Fruit fly (Drosophila melanogaster) whole organism, wandering third instar larva: ENCODE measurements around the gene emei.

Experiments
- Abd-B ChIP-seq: fragments of >200 bp; optimal IDR thresholded peaks from 2 replicates; lab custom pipeline; 2017; ENCODE audit warnings: missing biosample characterization, missing genetic modification characterization
- CG32264 ChIP-seq: fragments of 200-800 bp; sonication (Bioruptor generic); optimal IDR thresholded peaks from 2 replicates; lab custom pipeline; 2016; ENCODE audit warnings: missing biosample characterization, missing genetic modification characterization
- CG9705 ChIP-seq: fragments of 200-800 bp; sonication (Bioruptor generic); optimal IDR thresholded peaks from 2 replicates; lab custom pipeline; 2018; ENCODE audit warnings: missing biosample characterization, mild to moderate bottlenecking, missing genetic modification characterization
- CrebA ChIP-seq: fragments of 200-800 bp; sonication (Bioruptor generic); optimal IDR thresholded peaks from 2 replicates; lab custom pipeline; 2016; ENCODE audit warnings: missing biosample characterization, mild to moderate bottlenecking, missing genetic modification characterization, borderline replicate concordance
- Dfd ChIP-seq: fragments of >200 bp; optimal IDR thresholded peaks from 2 replicates; lab custom pipeline; 2017; ENCODE audit warnings: missing biosample characterization, missing genetic modification characterization
- Dif ChIP-seq: fragments of 200-275, 200-300 bp; sonication (Bioruptor generic); optimal IDR thresholded peaks from 2 replicates; lab custom pipeline; 2018; ENCODE audit warnings: missing biosample characterization, missing genetic modification characterization; ENCODE audit not compliant: partially characterized antibody
- GATAd ChIP-seq: sonication (Bioruptor generic); optimal IDR thresholded peaks from 2 replicates; lab custom pipeline; 2016; ENCODE audit warnings: missing biosample characterization, missing genetic modification characterization
- HLH106 ChIP-seq: fragments of 200-800 bp; optimal IDR thresholded peaks from 3 replicates; lab custom pipeline; 2019; ENCODE audit warnings: missing biosample characterization, mild to moderate bottlenecking, missing genetic modification characterization, moderate library complexity
- Hnf4 ChIP-seq: fragments of 200-800 bp; sonication (Bioruptor generic); optimal IDR thresholded peaks from 2 replicates; lab custom pipeline; 2016; ENCODE audit warnings: missing biosample characterization, mild to moderate bottlenecking, missing genetic modification characterization
- Hr78 ChIP-seq: fragments of >200 bp; optimal IDR thresholded peaks from 2 replicates; lab custom pipeline; 2017; ENCODE audit warnings: missing biosample characterization, missing genetic modification characterization
- Hr83 ChIP-seq: fragments of 200-300 bp; sonication (Bioruptor generic); optimal IDR thresholded peaks from 2 replicates; lab custom pipeline; 2016; ENCODE audit warnings: missing biosample characterization, mild to moderate bottlenecking, missing genetic modification characterization, moderate library complexity; ENCODE audit not compliant: poor library complexity, severe bottlenecking
- Jra ChIP-seq: sonication (Bioruptor generic); optimal IDR thresholded peaks from 2 replicates; lab custom pipeline; 2016; ENCODE audit warnings: missing biosample characterization, missing genetic modification characterization
- Mio ChIP-seq: sonication (Bioruptor generic); optimal IDR thresholded peaks from 2 replicates; lab custom pipeline; 2016; ENCODE audit warnings: missing biosample characterization, missing genetic modification characterization
- Myc ChIP-seq: fragments of >200 bp; optimal IDR thresholded peaks from 2 replicates; lab custom pipeline; 2017
- N ChIP-seq: fragments of >200 bp; optimal IDR thresholded peaks from 2 replicates; lab custom pipeline; 2018; ENCODE audit warnings: missing biosample characterization, missing external identifiers, missing genetic modification characterization
- OdsH ChIP-seq: fragments of 200-800 bp; sonication (Bioruptor generic); optimal IDR thresholded peaks from 2 replicates; lab custom pipeline; 2016; ENCODE audit warnings: missing biosample characterization, mild to moderate bottlenecking, missing genetic modification characterization
- Rel ChIP-seq, 2 experiments: fragments of 200-800 bp; sonication (Bioruptor generic) in 1 of 2; optimal IDR thresholded peaks; 2 replicates in 1 of 2; 3 replicates in 1 of 2; lab custom pipeline; 2016 to 2019; ENCODE audit warnings: mild to moderate bottlenecking in 2 of 2, missing biosample characterization in 2 of 2, missing genetic modification characterization in 2 of 2, moderate library complexity in 1 of 2
- Sp1 ChIP-seq: fragments of 200-800 bp; sonication (Bioruptor generic); optimal IDR thresholded peaks from 3 replicates; lab custom pipeline; 2019; ENCODE audit warnings: missing biosample characterization, mild to moderate bottlenecking, missing genetic modification characterization, moderate library complexity
- Vsx2 ChIP-seq: fragments of 200-300, 225-300 bp; sonication (Bioruptor generic); optimal IDR thresholded peaks from 2 replicates; lab custom pipeline; 2018; ENCODE audit warnings: missing biosample characterization, missing genetic modification characterization; ENCODE audit not compliant: partially characterized antibody
- br ChIP-seq: fragments of 200-800 bp; sonication (Bioruptor generic); optimal IDR thresholded peaks from 2 replicates; lab custom pipeline; 2016; ENCODE audit warnings: missing biosample characterization, missing genetic modification characterization
- brk ChIP-seq: fragments of 200-800 bp; sonication (Bioruptor generic); optimal IDR thresholded peaks from 2 replicates; lab custom pipeline; 2016; ENCODE audit warnings: missing biosample characterization, mild to moderate bottlenecking, missing genetic modification characterization
- dl ChIP-seq, 2 experiments: fragments of 175-275, 200-275 bp in 1 of 2; fragments of 200-275 bp in 1 of 2; sonication (Bioruptor generic); optimal IDR thresholded peaks; lab custom pipeline; 2018; ENCODE audit warnings: mild to moderate bottlenecking in 2 of 2, missing biosample characterization in 2 of 2, missing genetic modification characterization in 2 of 2, moderate library complexity in 2 of 2; ENCODE audit not compliant: partially characterized antibody in 2 of 2, insufficient read depth in 1 of 2
- dmrt93B ChIP-seq: fragments of 200-800 bp; sonication (Bioruptor generic); optimal IDR thresholded peaks from 2 replicates; lab custom pipeline; 2018; ENCODE audit warnings: missing biosample characterization, mild to moderate bottlenecking, missing genetic modification characterization
- dsf ChIP-seq: sonication (Bioruptor generic); optimal IDR thresholded peaks from 2 replicates; lab custom pipeline; 2016; ENCODE audit warnings: missing biosample characterization, missing genetic modification characterization, borderline replicate concordance
- ey ChIP-seq: fragments of 200-800 bp; sonication (Bioruptor generic); optimal IDR thresholded peaks from 2 replicates; lab custom pipeline; 2016; ENCODE audit warnings: missing biosample characterization, missing genetic modification characterization
- foxo ChIP-seq, 2 experiments: fragments of 200-800 bp; sonication (Bioruptor generic); optimal IDR thresholded peaks; 2 replicates in 1 of 2; 3 replicates in 1 of 2; lab custom pipeline; 2016 to 2017; ENCODE audit warnings: missing biosample characterization in 2 of 2, missing genetic modification characterization in 2 of 2
- fru ChIP-seq: fragments of 200-800 bp; sonication (Bioruptor generic); optimal IDR thresholded peaks from 3 replicates; lab custom pipeline; 2016; ENCODE audit warnings: missing biosample characterization, mild to moderate bottlenecking, missing genetic modification characterization
- h ChIP-seq: fragments of 200-800 bp; sonication (Bioruptor generic); optimal IDR thresholded peaks from 3 replicates; lab custom pipeline; 2016; ENCODE audit warnings: missing biosample characterization, mild to moderate bottlenecking, missing genetic modification characterization
- jim ChIP-seq: fragments of 175-275, 200-325 bp; sonication (Bioruptor generic); optimal IDR thresholded peaks from 2 replicates; lab custom pipeline; 2016; ENCODE audit warnings: missing biosample characterization, mild to moderate bottlenecking, missing genetic modification characterization
- lola ChIP-seq: fragments of >200 bp; optimal IDR thresholded peaks from 2 replicates; lab custom pipeline; 2017; ENCODE audit warnings: missing biosample characterization, missing genetic modification characterization
- pan ChIP-seq: fragments of >200 bp; optimal IDR thresholded peaks from 2 replicates; lab custom pipeline; 2017
- psq ChIP-seq: fragments of 200-800 bp; sonication (Bioruptor generic); optimal IDR thresholded peaks from 3 replicates; lab custom pipeline; 2017; ENCODE audit warnings: missing biosample characterization, mild to moderate bottlenecking, missing genetic modification characterization, moderate library complexity
- rgr ChIP-seq: fragments of 200-800 bp; sonication (Bioruptor generic); optimal IDR thresholded peaks from 3 replicates; lab custom pipeline; 2016; ENCODE audit warnings: missing biosample characterization, mild to moderate bottlenecking, missing genetic modification characterization
- sage ChIP-seq: fragments of 200-800 bp; sonication (Bioruptor generic); optimal IDR thresholded peaks from 2 replicates; lab custom pipeline; 2016; ENCODE audit warnings: missing biosample characterization, mild to moderate bottlenecking, missing genetic modification characterization
- sv ChIP-seq: fragments of 200-800 bp; sonication (Bioruptor generic); optimal IDR thresholded peaks from 3 replicates; lab custom pipeline; 2016; ENCODE audit warnings: missing biosample characterization, missing genetic modification characterization
- tai ChIP-seq: sonication (Bioruptor generic); optimal IDR thresholded peaks from 2 replicates; lab custom pipeline; 2016; ENCODE audit warnings: missing biosample characterization, missing genetic modification characterization
- usp ChIP-seq: fragments of >200 bp; optimal IDR thresholded peaks from 2 replicates; lab custom pipeline; 2017; ENCODE audit warnings: missing biosample characterization, missing genetic modification characterization
- woc ChIP-seq: sonication (Bioruptor generic); optimal IDR thresholded peaks from 2 replicates; lab custom pipeline; 2016; ENCODE audit warnings: missing biosample characterization, mild to moderate bottlenecking, missing genetic modification characterization

Gene emei

dm6 chr3L:11092610-11092961 is 16.9 kb upstream of the emei start:
- TF ChIP-seq HLH106 (no peak), psq (GFP tag; lab: Kevin White, UChicago) (peak; percentile 94), Dif (GFP tag; lab: Kevin White, UChicago) (no peak), h (no peak), Hnf4 (GFP tag; lab: Kevin White, UChicago) (no peak), Sp1 (no peak), N (GFP tag; lab: Kevin White, UChicago) (peak; percentile 5), foxo (GFP tag; optimal IDR thresholded peaks at IDR 0.05; lab: Kevin White, UChicago) (no peak), Vsx2 (no peak), lola (GFP tag; lab: Kevin White, UChicago) (no peak), dsf (no peak), Mio (GFP tag; lab: Kevin White, UChicago) (no peak), br (GFP tag; lab: Kevin White, UChicago) (no peak), Hr78 (GFP tag; lab: Kevin White, UChicago) (no peak)

dm6 chr3L:11093046-11093520 is 16.4 kb upstream of the emei start, which contains the start of gene JIL-1:
TSS of gene JIL-1 (minus strand) at chr3L:11093193.
- TF ChIP-seq Dif (GFP tag; lab: Kevin White, UChicago), result no peak
- peak; percentile 66 for TF ChIP-seq br (GFP tag; lab: Kevin White, UChicago)
- peak; percentile 29 for TF ChIP-seq CG9705 (GFP tag; lab: Kevin White, UChicago)
- TF ChIP-seq brk (GFP tag; lab: Kevin White, UChicago), result peak; percentile 69
- no peak for TF ChIP-seq dmrt93B
- peak; percentile 51 for TF ChIP-seq ey (GFP tag; lab: Kevin White, UChicago)
- TF ChIP-seq N (GFP tag; lab: Kevin White, UChicago), result no peak
- TF ChIP-seq Vsx2, result peak; percentile 25
- TF ChIP-seq rgr (GFP tag; lab: Kevin White, UChicago), result peak; percentile 74
- TF ChIP-seq HLH106, result peak; percentile 68
- peak; percentile 2 for TF ChIP-seq Myc (lab: Kevin White, UChicago)
- no peak for TF ChIP-seq dl (GFP tag; optimal IDR thresholded peaks at IDR 0.05; lab: Kevin White, UChicago; ENCODE audit: insufficient read depth in 1 of 2, partially characterized antibody in 2 of 2)
- peak; percentile 0 for TF ChIP-seq Mio (GFP tag; lab: Kevin White, UChicago)
- TF ChIP-seq Abd-B, result no peak
- peak; percentile 6 for TF ChIP-seq jim (GFP tag; lab: Kevin White, UChicago)
- TF ChIP-seq Sp1, result peak; percentile 56
- TF ChIP-seq CrebA (GFP tag; lab: Kevin White, UChicago), result no peak
- no peak for TF ChIP-seq pan
- TF ChIP-seq OdsH (GFP tag; lab: Kevin White, UChicago), result peak; percentile 20
- peak; percentile 75 for TF ChIP-seq psq (GFP tag; lab: Kevin White, UChicago)
- no peak for TF ChIP-seq usp (GFP tag; lab: Kevin White, UChicago)
- TF ChIP-seq GATAd (GFP tag; lab: Kevin White, UChicago), result peak; percentile 41
- peak; percentile 62 for TF ChIP-seq fru (GFP tag; lab: Kevin White, UChicago)
- TF ChIP-seq Hr83 (GFP tag; lab: Kevin White, UChicago), result peak; percentile 38
- TF ChIP-seq dsf, result peak; percentile 60
- TF ChIP-seq sage (GFP tag; lab: Kevin White, UChicago), result peak; percentile 65
- peak; percentile 75 for TF ChIP-seq Jra
- peak; percentile 76 for TF ChIP-seq woc (GFP tag; lab: Kevin White, UChicago)
- TF ChIP-seq CG32264 (GFP tag; lab: Kevin White, UChicago), result no peak
- peak; percentile 36 for TF ChIP-seq Rel (GFP tag; optimal IDR thresholded peaks at IDR 0.05; lab: Kevin White, UChicago)
- peak; percentile 32 for TF ChIP-seq Rel (tag; optimal IDR thresholded peaks at IDR 0.05; lab: Kevin White, UChicago)
- peak; percentile 83 for TF ChIP-seq Hnf4 (GFP tag; lab: Kevin White, UChicago)
- TF ChIP-seq h, result peak; percentile 77
- peak in 1 of 2 experiments; percentile 78 for TF ChIP-seq foxo (GFP tag; optimal IDR thresholded peaks at IDR 0.05; lab: Kevin White, UChicago)
- TF ChIP-seq Dfd (GFP tag; lab: Kevin White, UChicago), result no peak
- TF ChIP-seq lola (GFP tag; lab: Kevin White, UChicago), result no peak
- peak; percentile 40 for TF ChIP-seq tai (GFP tag; lab: Kevin White, UChicago)
- TF ChIP-seq Hr78 (GFP tag; lab: Kevin White, UChicago), result no peak
- TF ChIP-seq sv (GFP tag; lab: Kevin White, UChicago), result peak; percentile 69
